Fruit fly (Drosophila melanogaster) whole organism, embryonic: ENCODE measurements around the gene CG15629.

ENCODE experiments used
- ATbp ChIP-seq: fragments of 200-800 bp; sonication (Bioruptor generic); optimal IDR thresholded peaks from 2 replicates; lab custom pipeline; 2017; ENCODE audit warnings: missing biosample characterization, mild to moderate bottlenecking, missing genetic modification characterization, missing genetic modification reagents
- Antp ChIP-seq: fragments of 200-800 bp; sonication (Bioruptor generic); optimal IDR thresholded peaks from 3 replicates; lab custom pipeline; 2016; ENCODE audit warnings: missing biosample characterization, missing genetic modification characterization
- Asciz ChIP-seq: fragments of 200-800 bp; sonication (Bioruptor generic); optimal IDR thresholded peaks from 2 replicates; lab custom pipeline; 2017; ENCODE audit warnings: missing biosample characterization, mild to moderate bottlenecking, missing genetic modification characterization, missing genetic modification reagents
- Awh ChIP-seq: fragments of 200-800 bp; sonication (Bioruptor generic); IDR thresholded peaks from 2 replicates; pipeline ENCODE4, ENCODE4 v1.3.6; 2022; ENCODE audit warnings: missing biosample characterization, missing genetic modification characterization
- CG10462 ChIP-seq: fragments of 200-800 bp; sonication (Bioruptor generic); optimal IDR thresholded peaks from 2 replicates; lab custom pipeline; 2016; ENCODE audit warnings: missing biosample characterization, missing genetic modification characterization
- CG11247 ChIP-seq: fragments of 200-800 bp; sonication (Bioruptor generic); IDR thresholded peaks from 2 replicates; pipeline ENCODE4 v1.3.6; 2022; ENCODE audit warnings: missing biosample characterization, missing genetic modification characterization
- CG12219 ChIP-seq: fragments of 200-800 bp; sonication (Bioruptor generic); optimal IDR thresholded peaks from 3 replicates; lab custom pipeline; 2018; ENCODE audit warnings: missing biosample characterization, mild to moderate bottlenecking, missing genetic modification characterization
- CG1529 ChIP-seq: fragments of 200-800 bp; sonication (Bioruptor generic); optimal IDR thresholded peaks from 3 replicates; lab custom pipeline; 2018; ENCODE audit warnings: missing biosample characterization, missing genetic modification characterization
- CG1602 ChIP-seq: fragments of 200-800 bp; sonication (Bioruptor generic); optimal IDR thresholded peaks from 3 replicates; lab custom pipeline; 2016; ENCODE audit warnings: missing biosample characterization, missing genetic modification characterization
- CG16813 ChIP-seq: fragments of 200-800 bp; sonication (Bioruptor generic); IDR thresholded peaks from 3 replicates; pipeline ENCODE4 v1.3.6; 2022; ENCODE audit warnings: missing biosample characterization, missing genetic modification characterization; ENCODE audit not compliant: partially characterized antibody
- CG16863 ChIP-seq: fragments of 200-800 bp; sonication (Bioruptor generic); optimal IDR thresholded peaks from 3 replicates; lab custom pipeline; 2016; ENCODE audit warnings: missing biosample characterization, missing genetic modification characterization
- CG17568 ChIP-seq: fragments of 200-800 bp; sonication (Bioruptor generic); optimal IDR thresholded peaks from 2 replicates; lab custom pipeline; 2018; ENCODE audit warnings: missing biosample characterization, mild to moderate bottlenecking, missing genetic modification characterization, moderate library complexity
- CG18262 ChIP-seq: fragments of 200-800 bp; optimal IDR thresholded peaks from 3 replicates; lab custom pipeline; 2019; ENCODE audit warnings: missing biosample characterization, mild to moderate bottlenecking, missing genetic modification characterization, moderate library complexity
- CG1832 ChIP-seq: fragments of 200-800 bp; sonication (Bioruptor generic); optimal IDR thresholded peaks from 2 replicates; lab custom pipeline; 2017; ENCODE audit warnings: missing biosample characterization, mild to moderate bottlenecking, missing genetic modification characterization, inconsistent platforms
- CG2129 ChIP-seq: fragments of 200-800 bp; sonication (Bioruptor generic); IDR thresholded peaks from 2 replicates; pipeline ENCODE4 v1.3.6; 2022; ENCODE audit warnings: missing biosample characterization, missing genetic modification characterization; ENCODE audit not compliant: partially characterized antibody
- CG2202 ChIP-seq: fragments of 200-800 bp; sonication (Bioruptor generic); optimal IDR thresholded peaks from 2 replicates; lab custom pipeline; 2018; ENCODE audit warnings: missing biosample characterization, mild to moderate bottlenecking, missing genetic modification characterization
- CG2678 ChIP-seq: fragments of 200-800 bp; sonication (Bioruptor generic); optimal IDR thresholded peaks from 3 replicates; lab custom pipeline; 2019; ENCODE audit warnings: missing biosample characterization, mild to moderate bottlenecking, missing genetic modification characterization, moderate library complexity
- CG32532 ChIP-seq: fragments of 200-800 bp; sonication (Bioruptor generic); IDR thresholded peaks from 2 replicates; pipeline ENCODE4 v1.3.6; 2022; ENCODE audit warnings: missing biosample characterization, missing genetic modification characterization
- CG33213 ChIP-seq: fragments of 200-800 bp; sonication (Bioruptor generic); optimal IDR thresholded peaks from 3 replicates; lab custom pipeline; 2016; ENCODE audit warnings: missing biosample characterization, missing genetic modification characterization
- CG42726 ChIP-seq: fragments of 200-800 bp; sonication (Bioruptor generic); IDR thresholded peaks from 2 replicates; pipeline ENCODE4 v1.3.6; 2022; ENCODE audit warnings: missing biosample characterization, missing genetic modification characterization; ENCODE audit not compliant: partially characterized antibody
- CG4360 ChIP-seq: fragments of 200-800 bp; sonication (Bioruptor generic); IDR thresholded peaks from 2 replicates; pipeline ENCODE4 v1.3.6; 2022; ENCODE audit warnings: missing biosample characterization, missing genetic modification characterization
- CG5180 ChIP-seq: fragments of 200-800 bp; sonication (Bioruptor generic); optimal IDR thresholded peaks from 3 replicates; lab custom pipeline; 2017; ENCODE audit warnings: missing biosample characterization, missing genetic modification characterization, mild to moderate bottlenecking, moderate library complexity, missing genetic modification reagents
- CG6689 ChIP-seq: fragments of 200-800 bp; sonication (Bioruptor generic); IDR thresholded peaks from 2 replicates; pipeline ENCODE4 v1.3.6; 2022; ENCODE audit warnings: missing biosample characterization, missing genetic modification characterization
- CG6813 ChIP-seq: fragments of 200-800 bp; sonication (Bioruptor generic); optimal IDR thresholded peaks from 2 replicates; lab custom pipeline; 2017; ENCODE audit warnings: missing biosample characterization, missing genetic modification characterization, mild to moderate bottlenecking, moderate library complexity, missing genetic modification reagents
- CG6854 ChIP-seq: fragments of 200-800 bp; sonication (Bioruptor generic); optimal IDR thresholded peaks from 3 replicates; lab custom pipeline; 2017; ENCODE audit warnings: missing biosample characterization, mild to moderate bottlenecking, missing genetic modification characterization
- CG8359 ChIP-seq: fragments of 200-800 bp; sonication (Bioruptor generic); optimal IDR thresholded peaks from 2 replicates; lab custom pipeline; 2017; ENCODE audit warnings: missing biosample characterization, mild to moderate bottlenecking, missing genetic modification characterization, borderline replicate concordance
- Deaf1 ChIP-seq: fragments of 200-800 bp; optimal IDR thresholded peaks from 3 replicates; lab custom pipeline; 2019; ENCODE audit warnings: missing biosample characterization, mild to moderate bottlenecking, missing genetic modification characterization, moderate library complexity
- Hmx ChIP-seq: fragments of 200-800 bp; sonication (Bioruptor generic); optimal IDR thresholded peaks from 2 replicates; lab custom pipeline; 2016; ENCODE audit warnings: missing biosample characterization, missing genetic modification characterization
- Kr ChIP-seq: fragments of 200-800 bp; sonication (Bioruptor generic); optimal IDR thresholded peaks from 2 replicates; lab custom pipeline; 2017; ENCODE audit warnings: missing biosample characterization, mild to moderate bottlenecking, missing genetic modification characterization
- Meics ChIP-seq: fragments of 200-800 bp; sonication (Bioruptor generic); optimal IDR thresholded peaks from 2 replicates; lab custom pipeline; 2017; ENCODE audit warnings: missing biosample characterization, mild to moderate bottlenecking, missing genetic modification characterization
- Mes4 ChIP-seq: fragments of 200-800 bp; sonication (Bioruptor generic); optimal IDR thresholded peaks from 2 replicates; lab custom pipeline; 2016; ENCODE audit warnings: missing biosample characterization, missing genetic modification characterization
- Nf-YA ChIP-seq: fragments of 200-800 bp; sonication (Bioruptor generic); IDR thresholded peaks from 2 replicates; pipeline ENCODE4 v1.3.6; 2022; ENCODE audit warnings: missing biosample characterization, missing genetic modification characterization
- Pdp1 ChIP-seq, 2 experiments: fragments of 200-800 bp; sonication (Bioruptor generic); optimal IDR thresholded peaks; 3 replicates each; lab custom pipeline; 2016; ENCODE audit warnings: missing biosample characterization in 2 of 2, missing genetic modification characterization in 2 of 2, mild to moderate bottlenecking in 1 of 2, moderate library complexity in 1 of 2
- Rfx ChIP-seq: fragments of 200-800 bp; sonication (Bioruptor generic); IDR thresholded peaks from 2 replicates; pipeline ENCODE4 v1.3.6; 2022; ENCODE audit warnings: missing biosample characterization, missing genetic modification characterization
- Sox102F ChIP-seq: fragments of 200-800 bp; sonication (Bioruptor generic); optimal IDR thresholded peaks from 2 replicates; lab custom pipeline; 2018; ENCODE audit warnings: missing biosample characterization, mild to moderate bottlenecking, missing genetic modification characterization, moderate library complexity
- TFAM ChIP-seq: fragments of 200-800 bp; sonication (Bioruptor generic); optimal IDR thresholded peaks from 2 replicates; lab custom pipeline; 2017; ENCODE audit warnings: missing biosample characterization, missing genetic modification characterization, inconsistent platforms
- Trl ChIP-seq, 3 experiments: fragments of >200 bp in 2 of 3; fragments of 200-800 bp in 1 of 3; sonication (Bioruptor generic) in 1 of 3; optimal IDR thresholded peaks; 2 replicates in 1 of 3; 3 replicates in 2 of 3; lab custom pipeline; 2016 to 2017; ENCODE audit warnings: missing biosample characterization in 1 of 3, missing genetic modification characterization in 1 of 3
- bab2 ChIP-seq: fragments of 200-800 bp; sonication (Bioruptor generic); optimal IDR thresholded peaks from 2 replicates; lab custom pipeline; 2016; ENCODE audit warnings: missing biosample characterization, missing genetic modification characterization
- ewg ChIP-seq: fragments of 200-800 bp; sonication (Bioruptor generic); optimal IDR thresholded peaks from 3 replicates; lab custom pipeline; 2017; ENCODE audit warnings: mild to moderate bottlenecking, missing biosample characterization, missing genetic modification reagents, missing genetic modification characterization
- fd64A ChIP-seq: fragments of 200-800 bp; sonication (Bioruptor generic); optimal IDR thresholded peaks from 3 replicates; lab custom pipeline; 2018; ENCODE audit warnings: missing biosample characterization, mild to moderate bottlenecking, missing genetic modification characterization
- nerfin-1 ChIP-seq: fragments of 200-800 bp; sonication (Bioruptor generic); optimal IDR thresholded peaks from 3 replicates; lab custom pipeline; 2019; ENCODE audit warnings: missing biosample characterization, mild to moderate bottlenecking, missing genetic modification characterization, moderate library complexity
- nmo ChIP-seq: fragments of 200-800 bp; sonication (Bioruptor generic); optimal IDR thresholded peaks from 2 replicates; lab custom pipeline; 2018; ENCODE audit warnings: missing biosample characterization, mild to moderate bottlenecking, missing genetic modification characterization, moderate library complexity
- oc ChIP-seq: fragments of 200-800 bp; sonication (Bioruptor generic); optimal IDR thresholded peaks from 2 replicates; lab custom pipeline; 2018; ENCODE audit warnings: missing biosample characterization, mild to moderate bottlenecking, missing genetic modification characterization, moderate library complexity
- org-1 ChIP-seq: fragments of 200-800 bp; sonication (Bioruptor generic); optimal IDR thresholded peaks from 2 replicates; lab custom pipeline; 2017; ENCODE audit warnings: missing biosample characterization, missing genetic modification characterization
- pnt ChIP-seq: fragments of 200-800 bp; sonication (Bioruptor generic); optimal IDR thresholded peaks from 3 replicates; lab custom pipeline; 2016; ENCODE audit warnings: missing biosample characterization, missing genetic modification characterization
- pros ChIP-seq: fragments of 200-800 bp; sonication (Bioruptor generic); optimal IDR thresholded peaks from 3 replicates; lab custom pipeline; 2019; ENCODE audit warnings: missing biosample characterization, mild to moderate bottlenecking, missing genetic modification characterization, moderate library complexity
- z ChIP-seq: fragments of 200-800 bp; sonication (Bioruptor generic); IDR thresholded peaks from 3 replicates; pipeline ENCODE4 v1.3.6; 2022; ENCODE audit warnings: missing biosample characterization, missing genetic modification characterization

CG15629 gene

dm6 chr2L:4838494-4839320 is 25.9 kb downstream of the CG15629 start (continued):
- peak; percentile 40; the same call in 1 of the 2 replicates for TF ChIP-seq Awh
- peak; percentile 60 for TF ChIP-seq ATbp (GFP tag; lab: Kevin White, UChicago)
- peak; percentile 1 for TF ChIP-seq ewg (GFP tag; lab: Kevin White, UChicago)
- peak; percentile 92 for TF ChIP-seq fd64A (GFP tag; lab: Kevin White, UChicago)
- peak; percentile 37 for TF ChIP-seq CG2202
- peak; percentile 60 for TF ChIP-seq CG5180 (GFP tag; lab: Kevin White, UChicago)
- TF ChIP-seq CG10462 (GFP tag; lab: Kevin White, UChicago) = no peak
- TF ChIP-seq org-1 = peak; percentile 29
- TF ChIP-seq Antp (GFP tag; lab: Kevin White, UChicago) = no peak
- TF ChIP-seq CG16863 = no peak
- no peak for TF ChIP-seq CG16813
- TF ChIP-seq CG18262 = peak; percentile 6
- TF ChIP-seq oc (tag; lab: Kevin White, UChicago) = peak; percentile 59
- no peak for TF ChIP-seq pros (GFP tag; lab: Kevin White, UChicago)
- no peak for TF ChIP-seq pnt
- TF ChIP-seq CG4360 (GFP tag; lab: Robert Waterston, UW) = peak; percentile 69
- TF ChIP-seq CG33213 (GFP tag; lab: Kevin White, UChicago) = peak; percentile 38
- TF ChIP-seq Sox102F (GFP tag; lab: Kevin White, UChicago) = peak; percentile 55
- peak; percentile 60 for TF ChIP-seq nerfin-1 (tag; lab: Kevin White, UChicago)
- no peak for TF ChIP-seq CG6689 (GFP tag; lab: Robert Waterston, UW)
- peak; percentile 18 for TF ChIP-seq TFAM (GFP tag; lab: Kevin White, UChicago)
- TF ChIP-seq Hmx (GFP tag; lab: Kevin White, UChicago) = no peak
- TF ChIP-seq Asciz (GFP tag; lab: Kevin White, UChicago) = peak; percentile 85
- no peak for TF ChIP-seq CG1602 (GFP tag; lab: Kevin White, UChicago)
- peak; percentile 71 for TF ChIP-seq CG2678 (tag; lab: Kevin White, UChicago)
- TF ChIP-seq Rfx (GFP tag; lab: Robert Waterston, UW) = no peak; the same call in 1 of the 2 replicates
- no peak for TF ChIP-seq nmo (GFP tag; lab: Kevin White, UChicago)
- no peak for TF ChIP-seq CG42726 (GFP tag; lab: Robert Waterston, UW)
- peak; percentile 59 for TF ChIP-seq CG17568 (GFP tag; lab: Kevin White, UChicago)
- TF ChIP-seq CG2129 (GFP tag; lab: Robert Waterston, UW) = no peak
- TF ChIP-seq CG1529 (GFP tag; lab: Kevin White, UChicago) = peak; percentile 42
- peak; percentile 71 for TF ChIP-seq CG6813 (GFP tag; lab: Kevin White, UChicago)
- peak; percentile 52 for TF ChIP-seq CG12219 (GFP tag; lab: Kevin White, UChicago)
- peak; percentile 28; the same call in 1 of the 2 replicates for TF ChIP-seq Nf-YA (GFP tag; lab: Robert Waterston, UW)
- no peak for TF ChIP-seq CG32532 (GFP tag; lab: Robert Waterston, UW)
- TF ChIP-seq CG6854 (GFP tag; lab: Kevin White, UChicago) = no peak
- TF ChIP-seq Mes4 (GFP tag; lab: Kevin White, UChicago) = peak; percentile 13
- TF ChIP-seq z (GFP tag; lab: Robert Waterston, UW) = no peak
- no peak for TF ChIP-seq Kr (GFP tag; lab: Kevin White, UChicago)
- TF ChIP-seq CG11247 = no peak
- TF ChIP-seq Trl (optimal IDR thresholded peaks at IDR 0.05; lab: Kevin White, UChicago) = no peak
- peak; percentile 50 for TF ChIP-seq Trl (GFP tag; optimal IDR thresholded peaks at IDR 0.05; lab: Kevin White, UChicago)
- TF ChIP-seq Meics = no peak
- TF ChIP-seq CG1832 = no peak
- peak; percentile 43 for TF ChIP-seq bab2 (GFP tag; lab: Kevin White, UChicago)
- no peak for TF ChIP-seq Deaf1 (tag; lab: Kevin White, UChicago)
- peak; percentile 24 for TF ChIP-seq CG8359 (GFP tag; lab: Kevin White, UChicago)
- peak in 1 of 2 experiments; percentile 4 for TF ChIP-seq Pdp1 (GFP tag; optimal IDR thresholded peaks at IDR 0.05; lab: Kevin White, UChicago)
